Fruit fly (Drosophila melanogaster) whole organism, embryonic: Measurements from ENCODE around the gene Drgx.

Experiments used
- Asciz ChIP-seq: fragments of 200-800 bp; sonication (Bioruptor generic); optimal IDR thresholded peaks from 2 replicates; lab custom pipeline; 2017; ENCODE audit warnings: missing biosample characterization, mild to moderate bottlenecking, missing genetic modification characterization, missing genetic modification reagents
- B-H2 ChIP-seq: fragments of 200-800 bp; sonication (Bioruptor generic); optimal IDR thresholded peaks from 2 replicates; lab custom pipeline; 2018; ENCODE audit warnings: missing biosample characterization, mild to moderate bottlenecking, missing genetic modification characterization
- CG10147 ChIP-seq: fragments of 200-800 bp; sonication (Bioruptor generic); optimal IDR thresholded peaks from 2 replicates; lab custom pipeline; 2019; ENCODE audit warnings: missing biosample characterization, mild to moderate bottlenecking, missing genetic modification characterization, moderate library complexity
- CG1024 ChIP-seq: fragments of 200-800 bp; sonication (Bioruptor generic); IDR thresholded peaks from 2 replicates; pipeline ENCODE4 v1.3.6; 2022; ENCODE audit warnings: missing biosample characterization, missing genetic modification characterization
- CG10565 ChIP-seq: fragments of 200-800 bp; sonication (Bioruptor generic); optimal IDR thresholded peaks from 3 replicates; lab custom pipeline; 2016; ENCODE audit warnings: missing biosample characterization, mild to moderate bottlenecking, missing genetic modification characterization
- CG10979 ChIP-seq: fragments of 200-800 bp; sonication (Bioruptor generic); optimal IDR thresholded peaks from 2 replicates; lab custom pipeline; 2018; ENCODE audit warnings: missing biosample characterization, mild to moderate bottlenecking, missing genetic modification characterization, moderate library complexity
- CG13424 ChIP-seq: fragments of 200-800 bp; sonication (Bioruptor generic); optimal IDR thresholded peaks from 2 replicates; lab custom pipeline; 2019; ENCODE audit warnings: missing biosample characterization, mild to moderate bottlenecking, missing genetic modification characterization, moderate library complexity
- CG14710 ChIP-seq: fragments of 200-800 bp; sonication (Bioruptor generic); optimal IDR thresholded peaks from 3 replicates; lab custom pipeline; 2019; ENCODE audit warnings: missing biosample characterization, mild to moderate bottlenecking, missing genetic modification characterization, moderate library complexity
- CG15479 ChIP-seq: fragments of 200-800 bp; sonication (Bioruptor generic); optimal IDR thresholded peaks from 3 replicates; lab custom pipeline; 2019; ENCODE audit warnings: missing biosample characterization, mild to moderate bottlenecking, missing genetic modification characterization, moderate library complexity
- CG1603 ChIP-seq: fragments of 200-800 bp; sonication (Bioruptor generic); optimal IDR thresholded peaks from 2 replicates; lab custom pipeline; 2019; ENCODE audit warnings: missing biosample characterization, mild to moderate bottlenecking, missing genetic modification characterization, moderate library complexity
- CG1647 ChIP-seq: fragments of 200-800 bp; sonication (Bioruptor generic); optimal IDR thresholded peaks from 3 replicates; lab custom pipeline; 2016; ENCODE audit warnings: missing biosample characterization, missing genetic modification characterization
- CG17186 ChIP-seq: fragments of 200-800 bp; sonication (Bioruptor generic); optimal IDR thresholded peaks from 3 replicates; lab custom pipeline; 2017; ENCODE audit warnings: missing biosample characterization, missing genetic modification reagents, missing genetic modification characterization
- CG18011 ChIP-seq: fragments of 200-800 bp; sonication (Bioruptor generic); optimal IDR thresholded peaks from 2 replicates; lab custom pipeline; 2017; ENCODE audit warnings: missing biosample characterization, missing genetic modification characterization, mild to moderate bottlenecking, moderate library complexity, missing genotype
- CG2120 ChIP-seq: fragments of 200-800 bp; sonication (Bioruptor generic); optimal IDR thresholded peaks from 3 replicates; lab custom pipeline; 2016; ENCODE audit warnings: missing biosample characterization, missing genetic modification characterization
- CG31224 ChIP-seq: fragments of 200-800 bp; sonication (Bioruptor generic); IDR thresholded peaks from 2 replicates; pipeline ENCODE4 v1.3.6; 2022; ENCODE audit warnings: missing biosample characterization, missing genetic modification characterization
- CG31388 ChIP-seq: fragments of 200-800 bp; sonication (Bioruptor generic); optimal IDR thresholded peaks from 2 replicates; lab custom pipeline; 2016; ENCODE audit warnings: missing biosample characterization, missing genetic modification characterization
- CG6254 ChIP-seq: fragments of 200-800 bp; sonication (Bioruptor generic); optimal IDR thresholded peaks from 3 replicates; lab custom pipeline; 2017; ENCODE audit warnings: mild to moderate bottlenecking, missing biosample characterization, missing genetic modification reagents, missing genetic modification characterization
- CG6791 ChIP-seq: fragments of 200-800 bp; sonication (Bioruptor generic); IDR thresholded peaks from 3 replicates; pipeline ENCODE4 v1.3.6; 2022; ENCODE audit warnings: missing biosample characterization, missing genetic modification characterization; ENCODE audit not compliant: partially characterized antibody
- CG7556 ChIP-seq: fragments of 200-800 bp; sonication (Bioruptor generic); optimal IDR thresholded peaks from 2 replicates; lab custom pipeline; 2017; ENCODE audit warnings: missing biosample characterization, mild to moderate bottlenecking, missing genetic modification characterization
- CG8359 ChIP-seq: fragments of 200-800 bp; sonication (Bioruptor generic); optimal IDR thresholded peaks from 2 replicates; lab custom pipeline; 2017; ENCODE audit warnings: missing biosample characterization, mild to moderate bottlenecking, missing genetic modification characterization, borderline replicate concordance
- CG8478 ChIP-seq: fragments of >200 bp; optimal IDR thresholded peaks from 2 replicates; lab custom pipeline; 2018
- CG8924 ChIP-seq: fragments of 200-800 bp; optimal IDR thresholded peaks from 3 replicates; lab custom pipeline; 2019; ENCODE audit warnings: missing biosample characterization, mild to moderate bottlenecking, missing genetic modification characterization, moderate library complexity
- CG9437 ChIP-seq: fragments of 200-800 bp; sonication (Bioruptor generic); optimal IDR thresholded peaks from 2 replicates; lab custom pipeline; 2018; ENCODE audit warnings: missing biosample characterization, mild to moderate bottlenecking, missing genetic modification characterization
- CoRest ChIP-seq: fragments of 200-800 bp; sonication (Bioruptor generic); optimal IDR thresholded peaks from 3 replicates; lab custom pipeline; 2018; ENCODE audit warnings: missing biosample characterization, mild to moderate bottlenecking, missing genetic modification characterization, moderate library complexity
- Ets65A ChIP-seq: fragments of 200-800 bp; sonication (Bioruptor generic); peaks from one replicate; lab custom pipeline; 2016; ENCODE audit warnings: missing biosample characterization, missing genetic modification characterization
- GATAe ChIP-seq: fragments of 200-800 bp; sonication (Bioruptor generic); conservative IDR thresholded peaks from 2 replicates; pipeline ENCODE4 v1.3.6; 2022; ENCODE audit warnings: missing biosample characterization, missing genetic modification characterization
- Gug ChIP-seq: fragments of 200-800 bp; sonication (Bioruptor generic); IDR thresholded peaks from 4 replicates; pipeline ENCODE4 v1.3.6; 2022; ENCODE audit warnings: missing biosample characterization, missing genetic modification characterization
- Hand ChIP-seq: fragments of 200-800 bp; sonication (Bioruptor generic); optimal IDR thresholded peaks from 2 replicates; lab custom pipeline; 2017; ENCODE audit warnings: mild to moderate bottlenecking, missing biosample characterization, missing genetic modification reagents, missing genetic modification characterization
- Hr51 ChIP-seq, 2 experiments: fragments of 200-800 bp; sonication (Bioruptor generic); optimal IDR thresholded peaks; 2 replicates in 1 of 2; 3 replicates in 1 of 2; lab custom pipeline; 2016 to 2018; ENCODE audit warnings: missing biosample characterization in 2 of 2, missing genetic modification characterization in 2 of 2, mild to moderate bottlenecking in 1 of 2, moderate library complexity in 1 of 2
- MESR4 ChIP-seq: fragments of 200-800 bp; sonication (Bioruptor generic); optimal IDR thresholded peaks from 2 replicates; lab custom pipeline; 2018; ENCODE audit warnings: missing biosample characterization, mild to moderate bottlenecking, missing genetic modification characterization, moderate library complexity
- Mes4 ChIP-seq: fragments of 200-800 bp; sonication (Bioruptor generic); optimal IDR thresholded peaks from 2 replicates; lab custom pipeline; 2016; ENCODE audit warnings: missing biosample characterization, missing genetic modification characterization
- Oli ChIP-seq: fragments of 200-800 bp; sonication (Bioruptor generic); optimal IDR thresholded peaks from 2 replicates; lab custom pipeline; 2018; ENCODE audit warnings: missing biosample characterization, mild to moderate bottlenecking, missing genetic modification characterization, moderate library complexity
- bigmax ChIP-seq: fragments of 200-800 bp; sonication (Bioruptor generic); optimal IDR thresholded peaks from 2 replicates; lab custom pipeline; 2018; ENCODE audit warnings: missing biosample characterization, mild to moderate bottlenecking, missing genetic modification characterization
- bsh ChIP-seq, 2 experiments: fragments of 200-800 bp; sonication (Bioruptor generic); optimal IDR thresholded peaks; 2 replicates each; lab custom pipeline; 2017 to 2018; ENCODE audit warnings: mild to moderate bottlenecking in 2 of 2, missing biosample characterization in 2 of 2, missing genetic modification characterization in 2 of 2, moderate library complexity in 1 of 2
- corto ChIP-seq: fragments of 200-800 bp; sonication (Bioruptor generic); optimal IDR thresholded peaks from 2 replicates; lab custom pipeline; 2016; ENCODE audit warnings: missing biosample characterization, mild to moderate bottlenecking, missing genetic modification characterization, moderate library complexity
- gcm2 ChIP-seq: fragments of 200-800 bp; sonication (Bioruptor generic); optimal IDR thresholded peaks from 2 replicates; lab custom pipeline; 2016; ENCODE audit warnings: missing biosample characterization, missing genetic modification characterization
- gem ChIP-seq: fragments of 200-800 bp; sonication (Bioruptor generic); optimal IDR thresholded peaks from 2 replicates; lab custom pipeline; 2019; ENCODE audit warnings: missing biosample characterization, mild to moderate bottlenecking, missing genetic modification characterization, moderate library complexity
- jigr1 ChIP-seq: fragments of 200-800 bp; sonication (Bioruptor generic); IDR thresholded peaks from 3 replicates; pipeline ENCODE4 v1.3.6; 2022; ENCODE audit warnings: missing biosample characterization, missing genetic modification characterization
- jumu ChIP-seq: fragments of 200-800 bp; sonication (Bioruptor generic); optimal IDR thresholded peaks from 3 replicates; lab custom pipeline; 2016; ENCODE audit warnings: missing biosample characterization, missing genetic modification characterization
- lov ChIP-seq, 2 experiments: fragments of 200-800 bp in 1 of 2; fragments of >200 bp in 1 of 2; sonication (Bioruptor generic) in 1 of 2; IDR thresholded peaks in 1 of 2; optimal IDR thresholded peaks in 1 of 2; 2 replicates in 1 of 2; 3 replicates in 1 of 2; pipeline versions ENCODE4 v1.3.6 to Lab custom; 2017 to 2022; ENCODE audit warnings: missing biosample characterization in 1 of 2, missing genetic modification characterization in 1 of 2
- onecut ChIP-seq: fragments of 200-800 bp; sonication (Bioruptor generic); IDR thresholded peaks from 2 replicates; pipeline ENCODE4 v1.3.6; 2022; ENCODE audit warnings: missing biosample characterization, missing genetic modification characterization
- pfk ChIP-seq: fragments of 200-800 bp; sonication (Bioruptor generic); optimal IDR thresholded peaks from 2 replicates; lab custom pipeline; 2018; ENCODE audit warnings: missing biosample characterization, mild to moderate bottlenecking, missing genetic modification characterization, moderate library complexity
- sd ChIP-seq: fragments of 200-800 bp; sonication (Bioruptor generic); optimal IDR thresholded peaks from 3 replicates; lab custom pipeline; 2018; ENCODE audit warnings: missing biosample characterization, mild to moderate bottlenecking, missing genetic modification characterization, moderate library complexity
- sna ChIP-seq: fragments of 200-800 bp; sonication (Bioruptor generic); IDR thresholded peaks from 2 replicates; pipeline ENCODE4 v1.3.6; 2022; ENCODE audit warnings: missing biosample characterization, missing genetic modification characterization; ENCODE audit not compliant: partially characterized antibody
- stc ChIP-seq: fragments of 200-800 bp; sonication (Bioruptor generic); IDR thresholded peaks from 2 replicates; pipeline ENCODE4 v1.3.6; 2022; ENCODE audit warnings: missing biosample characterization, missing genetic modification characterization
- tna ChIP-seq: fragments of 200-800 bp; sonication (Bioruptor generic); IDR thresholded peaks from 2 replicates; pipeline ENCODE4 v1.3.6; 2022; ENCODE audit warnings: missing biosample characterization, missing genetic modification characterization; ENCODE audit not compliant: partially characterized antibody
- toy ChIP-seq: fragments of 200-800 bp; sonication (Bioruptor generic); IDR thresholded peaks from 2 replicates; pipeline ENCODE4 v1.3.6; 2022; ENCODE audit warnings: missing biosample characterization, missing genetic modification characterization
- tup ChIP-seq: fragments of 200-800 bp; sonication (Bioruptor generic); optimal IDR thresholded peaks from 2 replicates; lab custom pipeline; 2016; ENCODE audit warnings: missing biosample characterization, mild to moderate bottlenecking, missing genetic modification characterization, moderate library complexity
- vfl ChIP-seq: fragments of 200-800 bp; sonication (Bioruptor generic); optimal IDR thresholded peaks from 2 replicates; lab custom pipeline; 2016; ENCODE audit warnings: missing biosample characterization, missing genetic modification characterization
- wek ChIP-seq: fragments of 200-800 bp; sonication (Bioruptor generic); optimal IDR thresholded peaks from 3 replicates; lab custom pipeline; 2018; ENCODE audit warnings: missing biosample characterization, mild to moderate bottlenecking, missing genetic modification characterization, moderate library complexity

Gene Drgx

DNA sequence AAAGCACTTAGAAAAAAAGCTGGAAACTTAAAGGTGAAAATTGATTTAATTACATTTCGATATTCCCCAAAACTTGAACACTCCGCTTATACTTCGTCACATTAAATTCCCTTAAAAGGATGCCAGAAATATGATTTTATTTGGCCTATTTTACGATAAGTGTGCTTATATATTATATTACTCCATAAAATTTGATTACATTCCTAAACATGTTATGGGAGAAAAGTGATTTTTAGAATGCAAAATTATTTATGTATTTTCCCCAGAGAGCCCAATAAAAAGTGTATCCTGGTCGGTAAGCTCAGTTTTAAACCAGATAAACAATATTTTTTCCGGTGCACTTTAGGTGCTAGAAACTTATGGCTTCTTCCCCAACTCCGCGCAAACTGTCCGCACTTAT is 75.1 kb downstream of the Drgx start (continued):
- TF ChIP-seq bsh (GFP tag; optimal IDR thresholded peaks at IDR 0.05; lab: Kevin White, UChicago) (no peak), CG18011 (GFP tag; lab: Kevin White, UChicago) (no peak), Asciz (GFP tag; lab: Kevin White, UChicago) (no peak), CG31388 (GFP tag; lab: Kevin White, UChicago) (no peak), CG8359 (GFP tag; lab: Kevin White, UChicago) (no peak), CG7556 (GFP tag; lab: Kevin White, UChicago) (peak; percentile 47), gcm2 (no peak), CG14710 (tag; lab: Kevin White, UChicago) (no peak), CG10147 (GFP tag; lab: Kevin White, UChicago) (peak; percentile 24), corto (no peak), CG9437 (GFP tag; lab: Kevin White, UChicago) (no peak), lov (optimal IDR thresholded peaks at IDR 0.05; lab: Kevin White, UChicago) (no peak), lov (GFP tag; IDR thresholded peaks at IDR 0.05; lab: Robert Waterston, UW) (no peak), CG17186 (GFP tag; lab: Kevin White, UChicago) (no peak), CG10979 (tag; lab: Kevin White, UChicago) (no peak), vfl (GFP tag; lab: Kevin White, UChicago) (no peak), CoRest (tag; lab: Kevin White, UChicago) (peak; percentile 14), bigmax (GFP tag; lab: Kevin White, UChicago) (no peak), CG1024 (GFP tag; lab: Robert Waterston, UW) (no peak), B-H2 (GFP tag; lab: Kevin White, UChicago) (no peak), CG8478 (lab: Kevin White, UChicago) (no peak), CG13424 (no peak), jigr1 (GFP tag; lab: Robert Waterston, UW) (no peak), toy (GFP tag; lab: Robert Waterston, UW) (no peak), GATAe (GFP tag; lab: Robert Waterston, UW) (no peak), sna (GFP tag; lab: Robert Waterston, UW) (no peak), CG6254 (GFP tag; lab: Kevin White, UChicago) (no peak), CG1647 (GFP tag; lab: Kevin White, UChicago) (no peak), pfk (GFP tag; lab: Kevin White, UChicago) (no peak), CG31224 (GFP tag; lab: Robert Waterston, UW) (no peak), tna (GFP tag; lab: Robert Waterston, UW) (no peak), Oli (no peak), Gug (GFP tag; lab: Robert Waterston, UW) (no peak), MESR4 (no peak), Hr51 (GFP tag; optimal IDR thresholded peaks at IDR 0.05; lab: Kevin White, UChicago) (peak in 1 of 2 experiments; percentile 4), jumu (GFP tag; lab: Kevin White, UChicago) (no peak), gem (tag; lab: Kevin White, UChicago) (peak; percentile 21), onecut (GFP tag; lab: Robert Waterston, UW) (no peak), Ets65A (GFP tag; lab: Kevin White, UChicago) (peak; percentile 15), CG15479 (GFP tag; lab: Kevin White, UChicago) (no peak), CG1603 (tag; lab: Kevin White, UChicago) (no peak), Hand (peak; percentile 25), CG6791 (GFP tag; lab: Robert Waterston, UW) (no peak), CG8924 (tag; lab: Kevin White, UChicago) (no peak), tup (no peak), CG2120 (GFP tag; lab: Kevin White, UChicago) (peak; percentile 43), Mes4 (GFP tag; lab: Kevin White, UChicago) (no peak), sd (tag; lab: Kevin White, UChicago) (no peak), stc (GFP tag; lab: Robert Waterston, UW) (no peak), CG10565 (GFP tag; lab: Kevin White, UChicago) (no peak), wek (GFP tag; lab: Kevin White, UChicago) (no peak)
